Worm (Caenorhabditis elegans) whole organism, L4 larva: ENCODE results near the gene srh-17.

Experiments
- T26A8.4 ChIP-seq: fragments of 200-800 bp; sonication (Bioruptor generic); IDR thresholded peaks from 2 replicates; pipeline ENCODE4 v1.3.6; 2022; ENCODE audit warnings: missing genetic modification characterization, missing compliant biosample characterization
- Y48G9A.11 ChIP-seq: fragments of 200-800 bp; sonication (Bioruptor generic); IDR thresholded peaks from 2 replicates; pipeline ENCODE4 v1.3.6; 2022; ENCODE audit warnings: missing genetic modification reagents, missing genetic modification characterization, missing compliant biosample characterization
- aha-1 ChIP-seq: fragments of 150-350 bp; peaks from one replicate; lab custom pipeline; 2014; ENCODE audit warnings: missing biosample characterization, missing genetic modification characterization
- aly-2 ChIP-seq: sonication (generic microtip); optimal IDR thresholded peaks from 2 replicates; lab custom pipeline; 2018; ENCODE audit warnings: missing biosample characterization, missing genetic modification characterization
- ama-1 ChIP-seq: fragments of 150-350 bp; optimal IDR thresholded peaks from 2 replicates; lab custom pipeline; 2014; ENCODE audit warnings: inconsistent platforms, mixed read lengths
- arid-1 ChIP-seq: fragments of 200-800 bp; sonication (Bioruptor generic); conservative IDR thresholded peaks from 2 replicates; pipeline ENCODE4 v1.3.6; 2022; ENCODE audit warnings: missing genetic modification reagents, missing genetic modification characterization, missing compliant biosample characterization
- attf-4 ChIP-seq: sonication (generic microtip); optimal IDR thresholded peaks from 3 replicates; lab custom pipeline; 2017; ENCODE audit warnings: missing biosample characterization, missing genetic modification characterization
- ceh-20 ChIP-seq: fragments of 200-800 bp; sonication (Bioruptor generic); IDR thresholded peaks from 2 replicates; pipeline ENCODE4 v1.3.6; 2022; ENCODE audit warnings: missing genetic modification reagents, missing genetic modification characterization, missing compliant biosample characterization
- ctbp-1 ChIP-seq: fragments of 200-800 bp; sonication (Bioruptor generic); IDR thresholded peaks from 2 replicates; pipeline ENCODE4 v1.3.6; 2022; ENCODE audit warnings: missing genetic modification reagents, missing genetic modification characterization, missing compliant biosample characterization
- daf-16 ChIP-seq, 3 experiments: sonication (generic microtip); optimal IDR thresholded peaks; 2 replicates each; lab custom pipeline; 2016 to 2017; ENCODE audit warnings: missing genetic modification characterization in 3 of 3, missing genetic modification reagents in 3 of 3, mild to moderate bottlenecking in 2 of 3, missing compliant biosample characterization in 2 of 3, missing biosample characterization in 1 of 3, moderate library complexity in 1 of 3
- daf-19 ChIP-seq: fragments of 200-800 bp; sonication (Bioruptor generic); conservative IDR thresholded peaks from 2 replicates; pipeline ENCODE4 v1.3.6; 2022; ENCODE audit warnings: missing genetic modification characterization, missing compliant biosample characterization
- daf-8 ChIP-seq: fragments of 200-800 bp; sonication (Bioruptor generic); IDR thresholded peaks from 2 replicates; pipeline ENCODE4 v1.3.6; 2022; ENCODE audit warnings: missing genetic modification characterization, missing compliant biosample characterization
- dmd-6 ChIP-seq: fragments of 200-800 bp; sonication (Bioruptor generic); IDR thresholded peaks from 2 replicates; pipeline ENCODE4 v1.3.6; 2022; ENCODE audit warnings: missing genetic modification reagents, missing genetic modification characterization, missing compliant biosample characterization
- dmd-9 ChIP-seq: fragments of 200-800 bp; sonication (Bioruptor generic); IDR thresholded peaks from 2 replicates; pipeline ENCODE4 v1.3.6; 2022; ENCODE audit warnings: missing genetic modification reagents, missing genetic modification characterization, missing compliant biosample characterization
- dpl-1 ChIP-seq: fragments of 150-350 bp; optimal IDR thresholded peaks from 2 replicates; lab custom pipeline; 2014; ENCODE audit warnings: missing biosample characterization, missing genetic modification reagents, missing genetic modification characterization
- dve-1 ChIP-seq: sonication (generic microtip); optimal IDR thresholded peaks from 2 replicates; lab custom pipeline; 2017; ENCODE audit warnings: antibody characterized with exemption, mild to moderate bottlenecking, missing genetic modification characterization, missing compliant biosample characterization; ENCODE audit not compliant: insufficient read depth
- fos-1 ChIP-seq: fragments of 150-350 bp; optimal IDR thresholded peaks from 2 replicates; lab custom pipeline; 2014; ENCODE audit warnings: missing biosample characterization, missing genetic modification characterization
- gei-8 ChIP-seq: fragments of 200-800 bp; sonication (Bioruptor generic); optimal IDR thresholded peaks from 2 replicates; lab custom pipeline; 2018; ENCODE audit warnings: mild to moderate bottlenecking, missing genetic modification characterization, missing compliant biosample characterization
- hif-1 ChIP-seq, 2 experiments: sonication (generic microtip); optimal IDR thresholded peaks; 2 replicates each; lab custom pipeline; 2016 to 2017; ENCODE audit warnings: missing compliant biosample characterization in 2 of 2, missing genetic modification characterization in 2 of 2, missing genetic modification reagents in 2 of 2, missing genotype in 2 of 2, mild to moderate bottlenecking in 1 of 2
- lim-7 ChIP-seq: fragments of 200-800 bp; sonication (Bioruptor generic); IDR thresholded peaks from 2 replicates; pipeline ENCODE4 v1.3.6; 2022; ENCODE audit warnings: missing genetic modification characterization, missing compliant biosample characterization
- lin-1 ChIP-seq: fragments of 200-800 bp; sonication (Bioruptor generic); IDR thresholded peaks from 2 replicates; pipeline ENCODE4 v1.3.6; 2022; ENCODE audit warnings: missing genetic modification reagents, missing genetic modification characterization, missing compliant biosample characterization
- lin-13 ChIP-seq: fragments of 150-350 bp; optimal IDR thresholded peaks from 2 replicates; lab custom pipeline; 2014; ENCODE audit warnings: missing biosample characterization, missing genetic modification reagents, missing genetic modification characterization
- lin-15B ChIP-seq: fragments of 150-350 bp; sonication (generic microtip); optimal IDR thresholded peaks from 3 replicates; lab custom pipeline; 2014; ENCODE audit warnings: missing biosample characterization, missing genetic modification characterization
- lin-38 ChIP-seq: fragments of 200-800 bp; sonication (Bioruptor generic); IDR thresholded peaks from 2 replicates; pipeline ENCODE4 v1.3.6; 2022; ENCODE audit warnings: missing genetic modification reagents, missing genetic modification characterization, missing compliant biosample characterization
- lin-39 ChIP-seq: fragments of 150-350 bp; optimal IDR thresholded peaks from 2 replicates; lab custom pipeline; 2014; ENCODE audit warnings: missing biosample characterization, missing genetic modification reagents, missing genetic modification characterization
- madf-5 ChIP-seq, 2 experiments: fragments of 200-800 bp; sonication (Bioruptor generic); IDR thresholded peaks; 2 replicates each; pipeline ENCODE4 v1.3.6; 2022; ENCODE audit warnings: missing compliant biosample characterization in 2 of 2, missing genetic modification characterization in 2 of 2
- madf-9 ChIP-seq: fragments of 200-800 bp; sonication (Bioruptor generic); conservative IDR thresholded peaks from 2 replicates; pipeline ENCODE4 v1.3.6; 2022; ENCODE audit warnings: missing genetic modification reagents, missing genetic modification characterization, missing compliant biosample characterization
- mep-1 ChIP-seq: fragments of 150-350 bp; sonication (generic microtip); optimal IDR thresholded peaks from 3 replicates; lab custom pipeline; 2014; ENCODE audit warnings: missing biosample characterization, missing genetic modification characterization
- nhr-25 ChIP-seq: sonication (generic microtip); optimal IDR thresholded peaks from 2 replicates; lab custom pipeline; 2017; ENCODE audit warnings: missing genetic modification characterization, mild to moderate bottlenecking, missing compliant biosample characterization, antibody characterized with exemption, moderate library complexity, borderline replicate concordance; ENCODE audit not compliant: insufficient read depth
- nhr-28 ChIP-seq: fragments of 150-350 bp; optimal IDR thresholded peaks from 2 replicates; lab custom pipeline; 2014; ENCODE audit warnings: missing biosample characterization, missing genetic modification characterization
- nhr-42 ChIP-seq: fragments of 200-800 bp; sonication (Bioruptor generic); IDR thresholded peaks from 2 replicates; pipeline ENCODE4 v1.3.6; 2022; ENCODE audit warnings: missing genetic modification characterization, missing compliant biosample characterization
- nhr-48 ChIP-seq: sonication (generic microtip); optimal IDR thresholded peaks from 2 replicates; lab custom pipeline; 2016; ENCODE audit warnings: mild to moderate bottlenecking, missing genetic modification characterization, missing compliant biosample characterization
- nhr-6 ChIP-seq: fragments of 150-350 bp; optimal IDR thresholded peaks from 2 replicates; lab custom pipeline; 2014; ENCODE audit warnings: missing biosample characterization, missing genetic modification characterization
- pha-4 ChIP-seq, 2 experiments: fragments of 150-350 bp in 1 of 2; fragments of 200-800 bp in 1 of 2; sonication (Bioruptor generic) in 1 of 2; IDR thresholded peaks in 1 of 2; optimal IDR thresholded peaks in 1 of 2; 2 replicates each; pipeline versions ENCODE4 v1.3.6 to Lab custom; 2014 to 2022; ENCODE audit warnings: missing genetic modification characterization in 2 of 2, missing genetic modification reagents in 2 of 2, missing biosample characterization in 1 of 2, missing compliant biosample characterization in 1 of 2
- php-3 ChIP-seq: fragments of 200-800 bp; sonication (Bioruptor generic); IDR thresholded peaks from 2 replicates; pipeline ENCODE4 v1.3.6; 2022; ENCODE audit warnings: missing genetic modification reagents, missing genetic modification characterization, missing compliant biosample characterization
- rbr-2 ChIP-seq: sonication (generic microtip); optimal IDR thresholded peaks from 2 replicates; lab custom pipeline; 2016; ENCODE audit warnings: missing genotype, missing genetic modification characterization, missing compliant biosample characterization
- saeg-2 ChIP-seq: fragments of 200-800 bp; sonication (Bioruptor generic); IDR thresholded peaks from 2 replicates; pipeline ENCODE4 v1.3.6; 2022; ENCODE audit warnings: missing genetic modification reagents, missing genetic modification characterization, missing compliant biosample characterization
- set-16 ChIP-seq: fragments of 200-800 bp; sonication (Bioruptor generic); IDR thresholded peaks from 2 replicates; pipeline ENCODE4 v1.3.6; 2022; ENCODE audit warnings: missing genetic modification reagents, missing genetic modification characterization, missing compliant biosample characterization
- snpc-1.2 ChIP-seq: fragments of 200-800 bp; sonication (Bioruptor generic); IDR thresholded peaks from 2 replicates; pipeline ENCODE4 v1.3.6; 2022; ENCODE audit warnings: missing genetic modification reagents, missing genetic modification characterization, missing compliant biosample characterization
- spr-3 ChIP-seq: fragments of 200-800 bp; sonication (Bioruptor generic); optimal IDR thresholded peaks from 2 replicates; lab custom pipeline; 2018; ENCODE audit warnings: mild to moderate bottlenecking, missing genetic modification characterization, missing compliant biosample characterization
- zfp-3 ChIP-seq: fragments of 200-800 bp; sonication (Bioruptor generic); conservative IDR thresholded peaks from 2 replicates; pipeline ENCODE4 v1.3.6; 2022; ENCODE audit warnings: missing genetic modification reagents, missing genetic modification characterization, missing compliant biosample characterization
- zip-11 ChIP-seq: fragments of 200-800 bp; sonication (Bioruptor generic); IDR thresholded peaks from 2 replicates; pipeline ENCODE4 v1.3.6; 2022; ENCODE audit warnings: missing genetic modification characterization, missing compliant biosample characterization
- zip-2 ChIP-seq: fragments of 150-350 bp; optimal IDR thresholded peaks from 2 replicates; lab custom pipeline; 2014; ENCODE audit warnings: missing biosample characterization, missing genetic modification characterization

srh-17 gene

DNA sequence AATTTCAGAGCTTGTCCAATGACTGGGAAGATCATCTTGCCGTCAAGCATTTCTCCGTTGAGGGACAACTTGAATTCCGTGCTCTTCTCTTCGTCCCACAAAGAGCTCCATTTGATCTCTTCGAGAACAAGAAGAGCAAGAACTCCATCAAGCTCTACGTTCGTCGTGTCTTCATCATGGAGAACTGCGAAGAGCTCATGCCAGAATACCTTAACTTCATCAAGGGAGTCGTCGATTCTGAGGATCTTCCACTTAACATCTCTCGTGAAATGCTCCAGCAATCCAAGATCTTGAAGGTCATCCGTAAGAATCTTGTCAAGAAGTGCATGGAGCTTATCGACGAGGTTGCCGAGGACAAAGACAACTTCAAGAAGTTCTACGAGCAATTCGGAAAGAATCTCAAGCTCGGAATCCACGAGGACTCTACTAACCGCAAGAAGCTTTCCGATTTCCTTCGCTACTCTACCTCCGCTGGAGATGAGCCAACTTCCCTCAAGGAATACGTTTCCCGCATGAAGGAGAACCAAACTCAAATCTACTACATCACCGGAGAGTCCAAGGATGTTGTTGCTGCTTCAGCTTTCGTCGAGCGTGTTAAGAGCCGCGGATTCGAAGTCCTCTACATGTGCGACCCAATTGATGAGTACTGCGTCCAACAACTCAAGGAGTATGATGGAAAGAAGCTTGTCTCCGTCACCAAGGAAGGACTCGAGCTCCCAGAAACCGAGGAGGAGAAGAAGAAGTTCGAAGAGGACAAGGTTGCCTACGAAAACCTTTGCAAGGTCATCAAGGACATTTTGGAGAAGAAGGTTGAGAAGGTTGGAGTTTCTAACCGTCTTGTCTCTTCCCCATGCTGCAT is 26.2 kb downstream of the srh-17 start:
- peak; percentile 71 for TF ChIP-seq ama-1 (lab: Kevin White, UChicago)
- peak; percentile 24 for TF ChIP-seq dve-1 (tag; lab: Kevin White, UChicago)
- TF ChIP-seq gei-8 (GFP tag; lab: Kevin White, UChicago), result peak; percentile 34
- TF ChIP-seq lim-7 (GFP tag; lab: Robert Waterston, UW), result peak; percentile 53
- peak; percentile 25; the same call in 1 of the 2 replicates for TF ChIP-seq snpc-1.2 (GFP tag; lab: Robert Waterston, UW)
- TF ChIP-seq madf-9 (GFP tag; lab: Robert Waterston, UW), result peak; percentile 15; the same call in 1 of the 2 replicates
- TF ChIP-seq nhr-25, result peak; percentile 19
- TF ChIP-seq zfp-3 (GFP tag; lab: Robert Waterston, UW), result 0 out of 2 replicates have a peak, but pooled peaks have one; percentile 18
- 0 out of 2 replicates have a peak, but pooled peaks have one; percentile 4 for TF ChIP-seq nhr-42 (GFP tag; lab: Robert Waterston, UW)
- 0 out of 2 replicates have a peak, but pooled peaks have one; percentile 8 for TF ChIP-seq dmd-6 (GFP tag; lab: Robert Waterston, UW)
- no peak for TF ChIP-seq daf-16 (GFP tag; optimal IDR thresholded peaks at IDR 0.05; lab: Kevin White, UChicago)
- TF ChIP-seq daf-16 (tag; optimal IDR thresholded peaks at IDR 0.05; lab: Kevin White, UChicago), result peak; percentile 18
- TF ChIP-seq lin-13 (GFP tag; lab: Kevin White, UChicago), result peak; percentile 84
- peak; percentile 25; the same call in 1 of the 2 replicates for TF ChIP-seq daf-19 (GFP tag; lab: Robert Waterston, UW)
- no peak for TF ChIP-seq attf-4 (tag; lab: Kevin White, UChicago)
- TF ChIP-seq dpl-1 (GFP tag; lab: Kevin White, UChicago), result no peak
- TF ChIP-seq ctbp-1, result 0 out of 2 replicates have a peak, but pooled peaks have one; percentile 14
- TF ChIP-seq fos-1, result no peak
- peak; percentile 40 for TF ChIP-seq pha-4 (GFP tag; IDR thresholded peaks at IDR 0.05; lab: Robert Waterston, UW)
- no peak for TF ChIP-seq pha-4 (tag; optimal IDR thresholded peaks at IDR 0.05; lab: Kevin White, UChicago)
- 0 out of 2 replicates have a peak, but pooled peaks have one; percentile 7 for TF ChIP-seq saeg-2 (GFP tag; lab: Robert Waterston, UW)
- no peak for TF ChIP-seq mep-1
- no peak for TF ChIP-seq madf-5 (GFP tag; IDR thresholded peaks at IDR 0.05; lab: Robert Waterston, UW)
- TF ChIP-seq lin-38, result 0 out of 2 replicates have a peak, but pooled peaks have one; percentile 4
- TF ChIP-seq dmd-9 (GFP tag; lab: Robert Waterston, UW), result no peak
- TF ChIP-seq aha-1 (tag; lab: Kevin White, UChicago), result peak; percentile 88
- TF ChIP-seq php-3, result no peak

DNA sequence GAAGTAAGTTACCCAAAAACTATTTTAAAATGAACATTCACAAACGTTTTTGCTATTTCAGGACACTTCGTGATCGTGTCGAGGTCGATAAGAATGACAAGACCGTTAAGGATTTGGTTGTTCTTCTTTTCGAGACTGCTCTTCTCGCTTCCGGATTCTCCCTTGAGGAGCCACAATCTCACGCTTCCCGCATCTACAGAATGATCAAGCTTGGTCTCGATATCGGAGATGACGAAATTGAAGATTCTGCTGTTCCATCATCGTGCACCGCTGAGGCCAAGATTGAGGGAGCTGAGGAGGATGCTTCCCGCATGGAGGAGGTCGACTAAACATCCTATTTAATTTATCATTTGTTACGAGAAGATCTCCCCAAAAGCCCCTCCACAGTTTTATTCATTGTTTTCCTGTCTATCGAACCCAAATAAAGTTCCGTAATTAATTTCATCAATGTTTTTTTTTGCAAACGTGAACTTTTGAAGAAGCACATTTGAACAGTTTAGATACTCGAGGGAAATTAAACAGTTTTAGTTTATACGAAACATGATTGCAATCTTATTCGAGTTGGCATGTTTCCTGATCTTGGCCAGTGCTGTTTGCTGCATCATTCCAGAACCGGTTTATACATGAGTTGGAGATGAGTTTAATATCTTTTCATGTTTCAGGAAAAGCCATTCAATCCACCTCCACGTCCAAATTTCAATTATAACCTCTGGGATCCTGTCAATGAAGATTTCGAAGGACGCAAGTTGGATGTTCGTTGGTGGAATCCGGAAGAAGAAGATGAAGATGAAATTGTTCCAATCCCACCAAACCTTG is 27.2 kb downstream of the srh-17 start, which contains the start of gene C47E8.11:
Gene C47E8.11 (plus strand): TSS at position 520 of the 816 bp plus-strand sequence.
- peak; percentile 39 for TF ChIP-seq set-16 (GFP tag; lab: Robert Waterston, UW)
- TF ChIP-seq hif-1 (tag; optimal IDR thresholded peaks at IDR 0.05; lab: Kevin White, UChicago), result no peak
- TF ChIP-seq daf-16 (GFP tag; optimal IDR thresholded peaks at IDR 0.05; lab: Kevin White, UChicago), result no peak
- TF ChIP-seq daf-16 (tag; optimal IDR thresholded peaks at IDR 0.05; lab: Kevin White, UChicago), result peak; percentile 86
- TF ChIP-seq ctbp-1, result peak; percentile 11; the same call in 1 of the 2 replicates
- TF ChIP-seq ceh-20 (GFP tag; lab: Robert Waterston, UW), result peak; percentile 44; the same call in 1 of the 2 replicates
- peak; percentile 13 for TF ChIP-seq nhr-48 (tag; lab: Kevin White, UChicago)
- no peak for TF ChIP-seq zip-2
- TF ChIP-seq aly-2 (tag; lab: Kevin White, UChicago), result peak; percentile 100
- TF ChIP-seq rbr-2 (tag; lab: Kevin White, UChicago), result peak; percentile 3
- no peak for TF ChIP-seq fos-1
- 0 out of 2 replicates have a peak, but pooled peaks have one; percentile 5 for TF ChIP-seq zip-11
- peak; percentile 92 for TF ChIP-seq nhr-6 (tag; lab: Kevin White, UChicago)
- no peak for TF ChIP-seq lin-39 (tag; lab: Kevin White, UChicago)
- TF ChIP-seq Y48G9A.11, result peak; percentile 64; the same call in 1 of the 2 replicates
- TF ChIP-seq ama-1 (lab: Kevin White, UChicago), result peak; percentile 71
- no peak for TF ChIP-seq nhr-28 (tag; lab: Kevin White, UChicago)
- no peak for TF ChIP-seq lin-15B
- peak; percentile 50 for TF ChIP-seq snpc-1.2 (GFP tag; lab: Robert Waterston, UW)
- TF ChIP-seq daf-8 (GFP tag; lab: Robert Waterston, UW), result no peak
- TF ChIP-seq spr-3, result peak; percentile 27
- no peak for TF ChIP-seq lin-1 (GFP tag; lab: Robert Waterston, UW)
- peak; percentile 44; the same call in 1 of the 2 replicates for TF ChIP-seq arid-1 (GFP tag; lab: Robert Waterston, UW)
- TF ChIP-seq T26A8.4 (GFP tag; lab: Robert Waterston, UW), result peak; percentile 77
